Worm (Caenorhabditis elegans) whole organism, late embryonic: ENCODE data around the gene tsen-2.

Experiments
- C38D4.7 ChIP-seq: fragments of 200-800 bp; sonication (Bioruptor generic); optimal IDR thresholded peaks from 2 replicates; lab custom pipeline; 2018; ENCODE audit warnings: mild to moderate bottlenecking, missing genetic modification characterization, moderate library complexity, missing compliant biosample characterization
- F13H6.1 ChIP-seq: sonication (generic microtip); optimal IDR thresholded peaks from 2 replicates; lab custom pipeline; 2016; ENCODE audit warnings: missing genetic modification characterization, missing compliant biosample characterization
- K02D7.2 ChIP-seq: sonication (generic microtip); optimal IDR thresholded peaks from 2 replicates; lab custom pipeline; 2017; ENCODE audit warnings: mild to moderate bottlenecking, missing genetic modification characterization, missing compliant biosample characterization
- K09A11.1 ChIP-seq: sonication (generic microtip); optimal IDR thresholded peaks from 2 replicates; lab custom pipeline; 2017; ENCODE audit warnings: antibody characterized with exemption, mild to moderate bottlenecking, missing genetic modification characterization, missing compliant biosample characterization; ENCODE audit not compliant: insufficient read depth
- Y22D7AL.16 ChIP-seq: sonication (generic microtip); optimal IDR thresholded peaks from 2 replicates; lab custom pipeline; 2016; ENCODE audit warnings: missing genetic modification characterization, missing compliant biosample characterization
- ahr-1 ChIP-seq: sonication (generic microtip); optimal IDR thresholded peaks from 2 replicates; lab custom pipeline; 2016; ENCODE audit warnings: missing genetic modification characterization, missing compliant biosample characterization
- ceh-18 ChIP-seq: sonication (generic microtip); optimal IDR thresholded peaks from 2 replicates; lab custom pipeline; 2016; ENCODE audit warnings: missing genetic modification characterization, missing compliant biosample characterization
- ceh-2 ChIP-seq: sonication (generic microtip); optimal IDR thresholded peaks from 2 replicates; lab custom pipeline; 2016; ENCODE audit warnings: missing genotype, missing genetic modification characterization, missing compliant biosample characterization
- ceh-22 ChIP-seq: sonication (generic microtip); optimal IDR thresholded peaks from 2 replicates; lab custom pipeline; 2017; ENCODE audit warnings: missing biosample characterization, missing genetic modification characterization
- ceh-31 ChIP-seq: sonication (generic microtip); optimal IDR thresholded peaks from 2 replicates; lab custom pipeline; 2016; ENCODE audit warnings: missing genetic modification characterization, missing compliant biosample characterization
- ceh-34 ChIP-seq: sonication (generic microtip); optimal IDR thresholded peaks from 2 replicates; lab custom pipeline; 2016; ENCODE audit warnings: mild to moderate bottlenecking, missing genetic modification characterization, missing compliant biosample characterization
- dmd-4 ChIP-seq: sonication (generic microtip); optimal IDR thresholded peaks from 2 replicates; lab custom pipeline; 2016; ENCODE audit warnings: borderline replicate concordance, missing genetic modification characterization, missing compliant biosample characterization
- dve-1 ChIP-seq: sonication (generic microtip); optimal IDR thresholded peaks from 2 replicates; lab custom pipeline; 2017; ENCODE audit warnings: antibody characterized with exemption, mild to moderate bottlenecking, missing genetic modification characterization, missing compliant biosample characterization
- elt-2 ChIP-seq: sonication (generic microtip); optimal IDR thresholded peaks from 2 replicates; lab custom pipeline; 2016; ENCODE audit warnings: missing genetic modification reagents, missing genetic modification characterization, missing compliant biosample characterization
- elt-4 ChIP-seq: sonication (generic microtip); optimal IDR thresholded peaks from 2 replicates; lab custom pipeline; 2016; ENCODE audit warnings: missing genetic modification characterization, missing compliant biosample characterization
- ets-4 ChIP-seq: sonication (generic microtip); optimal IDR thresholded peaks from 2 replicates; lab custom pipeline; 2016; ENCODE audit warnings: missing genetic modification characterization, missing compliant biosample characterization
- eyg-1 ChIP-seq: sonication (generic microtip); optimal IDR thresholded peaks from 2 replicates; lab custom pipeline; 2016; ENCODE audit warnings: missing genotype, missing genetic modification characterization, missing compliant biosample characterization
- fkh-10 ChIP-seq: fragments of 150-350 bp; optimal IDR thresholded peaks from 2 replicates; lab custom pipeline; 2014; ENCODE audit warnings: missing biosample characterization, missing genetic modification reagents, missing genetic modification characterization
- gmeb-2 ChIP-seq: sonication (generic microtip); optimal IDR thresholded peaks from 2 replicates; lab custom pipeline; 2016; ENCODE audit warnings: missing genetic modification characterization, inconsistent platforms, missing compliant biosample characterization
- hlh-6 ChIP-seq: sonication (generic microtip); optimal IDR thresholded peaks from 2 replicates; lab custom pipeline; 2016; ENCODE audit warnings: missing genotype, missing genetic modification characterization, missing compliant biosample characterization
- hlh-8 ChIP-seq: sonication (generic microtip); optimal IDR thresholded peaks from 2 replicates; lab custom pipeline; 2016; ENCODE audit warnings: missing genotype, missing genetic modification characterization, missing compliant biosample characterization
- lim-6 ChIP-seq: sonication (generic microtip); optimal IDR thresholded peaks from 2 replicates; lab custom pipeline; 2016; ENCODE audit warnings: missing genetic modification characterization, missing compliant biosample characterization
- nfya-1 ChIP-seq: sonication (generic microtip); optimal IDR thresholded peaks from 2 replicates; lab custom pipeline; 2017; ENCODE audit warnings: missing genetic modification characterization, mild to moderate bottlenecking, missing compliant biosample characterization, antibody characterized with exemption, moderate library complexity
- nhr-11 ChIP-seq: fragments of 150-350 bp; optimal IDR thresholded peaks from 2 replicates; lab custom pipeline; 2014; ENCODE audit warnings: missing biosample characterization, missing genetic modification characterization
- npax-4 ChIP-seq: sonication (generic microtip); optimal IDR thresholded peaks from 2 replicates; lab custom pipeline; 2016; ENCODE audit warnings: missing genetic modification characterization, missing compliant biosample characterization
- odd-2 ChIP-seq: sonication (generic microtip); optimal IDR thresholded peaks from 2 replicates; lab custom pipeline; 2017; ENCODE audit warnings: antibody characterized with exemption, mild to moderate bottlenecking, missing genetic modification characterization, missing compliant biosample characterization
- pag-3 ChIP-seq: sonication (generic microtip); optimal IDR thresholded peaks from 2 replicates; lab custom pipeline; 2016; ENCODE audit warnings: missing compliant biosample characterization, missing genetic modification characterization, borderline replicate concordance
- pat-9 ChIP-seq: fragments of 200-800 bp; sonication (Bioruptor generic); optimal IDR thresholded peaks from 2 replicates; lab custom pipeline; 2018; ENCODE audit warnings: mild to moderate bottlenecking, missing genetic modification characterization, moderate library complexity, missing compliant biosample characterization
- pax-1 ChIP-seq: fragments of 150-350 bp; optimal IDR thresholded peaks from 2 replicates; lab custom pipeline; 2014; ENCODE audit warnings: missing biosample characterization, missing genetic modification characterization
- pha-2 ChIP-seq: sonication (generic microtip); optimal IDR thresholded peaks from 2 replicates; lab custom pipeline; 2017; ENCODE audit warnings: mild to moderate bottlenecking, missing genetic modification characterization, missing compliant biosample characterization
- pha-4 ChIP-seq: fragments of 150-350 bp; optimal IDR thresholded peaks from 2 replicates; lab custom pipeline; 2018; ENCODE audit warnings: missing biosample characterization, missing genetic modification reagents, missing genetic modification characterization
- pqm-1 ChIP-seq: sonication (generic microtip); optimal IDR thresholded peaks from 2 replicates; lab custom pipeline; 2016; ENCODE audit warnings: missing genetic modification characterization, missing compliant biosample characterization
- pros-1 ChIP-seq: fragments of 150-350 bp; optimal IDR thresholded peaks from 2 replicates; lab custom pipeline; 2014; ENCODE audit warnings: missing biosample characterization, missing genetic modification reagents, missing genetic modification characterization
- ref-2 ChIP-seq: sonication (generic microtip); optimal IDR thresholded peaks from 2 replicates; lab custom pipeline; 2016; ENCODE audit warnings: missing genetic modification characterization, missing compliant biosample characterization
- rnt-1 ChIP-seq: sonication (generic microtip); optimal IDR thresholded peaks from 2 replicates; lab custom pipeline; 2016; ENCODE audit warnings: missing genetic modification characterization, missing compliant biosample characterization
- sox-2 ChIP-seq: fragments of 200-800 bp; sonication (Bioruptor generic); IDR thresholded peaks from 2 replicates; pipeline ENCODE4 v1.3.6; 2022; ENCODE audit warnings: missing genetic modification reagents, missing genetic modification characterization, missing compliant biosample characterization
- syd-9 ChIP-seq: sonication (generic microtip); optimal IDR thresholded peaks from 2 replicates; lab custom pipeline; 2016; ENCODE audit warnings: mild to moderate bottlenecking, missing genetic modification characterization, moderate library complexity, missing compliant biosample characterization
- tbx-2 ChIP-seq: sonication (generic microtip); optimal IDR thresholded peaks from 2 replicates; lab custom pipeline; 2016; ENCODE audit warnings: missing genetic modification characterization, missing compliant biosample characterization
- tbx-7 ChIP-seq: sonication (generic microtip); optimal IDR thresholded peaks from 2 replicates; lab custom pipeline; 2016; ENCODE audit warnings: missing genotype, missing genetic modification characterization, missing compliant biosample characterization
- ttx-3 ChIP-seq: sonication (generic microtip); optimal IDR thresholded peaks from 2 replicates; lab custom pipeline; 2016; ENCODE audit warnings: missing genetic modification reagents, missing genetic modification characterization, missing compliant biosample characterization
- unc-3 ChIP-seq, 2 experiments: fragments of 200-800 bp in 1 of 2; sonication (Bioruptor generic) in 1 of 2; sonication (generic microtip) in 1 of 2; conservative IDR thresholded peaks in 1 of 2; optimal IDR thresholded peaks in 1 of 2; 2 replicates each; pipeline versions ENCODE4 v1.3.6 to Lab custom; 2016 to 2022; ENCODE audit warnings: missing compliant biosample characterization in 2 of 2, missing genetic modification characterization in 2 of 2, missing genetic modification reagents in 1 of 2
- unc-55 ChIP-seq: sonication (generic microtip); optimal IDR thresholded peaks from 2 replicates; lab custom pipeline; 2017; ENCODE audit warnings: missing biosample characterization, missing genetic modification reagents, missing genetic modification characterization
- unc-86 ChIP-seq: sonication (generic microtip); optimal IDR thresholded peaks from 2 replicates; lab custom pipeline; 2016; ENCODE audit warnings: missing genetic modification characterization, missing compliant biosample characterization
- zip-5 ChIP-seq: sonication (generic microtip); optimal IDR thresholded peaks from 2 replicates; lab custom pipeline; 2016; ENCODE audit warnings: missing genetic modification characterization, missing compliant biosample characterization
- ztf-16 ChIP-seq: sonication (generic microtip); optimal IDR thresholded peaks from 2 replicates; lab custom pipeline; 2017; ENCODE audit warnings: missing genetic modification characterization, missing compliant biosample characterization

tsen-2 gene

DNA sequence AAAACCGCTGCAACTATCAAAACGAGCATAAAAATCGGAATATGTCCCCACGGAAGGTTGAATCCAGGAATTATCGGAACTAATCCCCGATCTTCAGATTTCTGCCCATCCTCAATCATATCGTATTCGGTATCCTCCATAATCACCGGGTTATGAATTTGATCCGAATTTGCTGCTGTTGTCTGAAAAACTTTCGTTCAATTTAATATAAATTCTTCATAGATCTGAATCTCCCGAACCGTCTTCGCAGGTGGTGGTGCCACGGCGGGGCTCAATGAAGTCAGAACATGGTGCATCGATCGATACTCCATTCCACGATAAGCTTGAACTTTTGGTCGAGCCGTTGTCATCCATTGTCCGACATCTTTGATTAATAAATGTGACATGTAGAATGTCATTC lies 41.2 kb downstream of the tsen-2 start:
- TF ChIP-seq elt-4 (tag; lab: Kevin White, UChicago) (no peak), elt-2 (tag; lab: Kevin White, UChicago) (no peak), ceh-22 (tag; lab: Kevin White, UChicago) (no peak), nhr-11 (tag; lab: Kevin White, UChicago) (no peak), ceh-2 (tag; lab: Kevin White, UChicago) (no peak), pha-4 (tag; lab: Kevin White, UChicago) (no peak), pqm-1 (tag; lab: Kevin White, UChicago) (no peak), gmeb-2 (tag; lab: Kevin White, UChicago) (no peak), rnt-1 (tag; lab: Kevin White, UChicago) (no peak), pag-3 (no peak), ceh-18 (tag; lab: Kevin White, UChicago) (no peak), pat-9 (no peak), lim-6 (tag; lab: Kevin White, UChicago) (no peak)

DNA sequence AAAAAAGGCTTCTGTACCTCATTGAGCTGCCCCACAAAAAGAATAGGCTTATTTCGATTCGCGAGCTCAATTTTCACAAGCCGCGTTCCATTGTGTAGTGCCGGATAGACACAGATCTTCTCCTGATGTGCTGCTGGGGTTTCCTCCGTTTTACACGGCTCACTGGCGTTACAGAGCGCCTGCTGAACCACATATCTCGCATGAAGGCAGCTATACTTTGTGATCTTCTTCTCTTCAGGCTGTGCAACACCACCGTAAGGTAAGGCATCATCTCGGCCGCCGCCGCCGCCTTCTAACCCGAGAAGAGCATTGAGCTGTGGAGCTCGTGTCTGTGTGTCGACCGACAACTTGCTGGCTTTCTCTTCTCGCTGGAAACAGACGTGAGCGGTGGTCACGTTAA lies 44.5 kb downstream of the tsen-2 start:
- TF ChIP-seq dve-1 (tag; lab: Kevin White, UChicago) (no peak), hlh-8 (tag; lab: Kevin White, UChicago) (no peak), rnt-1 (tag; lab: Kevin White, UChicago) (no peak), npax-4 (tag; lab: Kevin White, UChicago) (no peak), ztf-16 (tag; lab: Kevin White, UChicago) (no peak), ets-4 (no peak), hlh-6 (tag; lab: Kevin White, UChicago) (no peak), unc-55 (GFP tag; lab: Kevin White, UChicago) (no peak), pax-1 (tag; lab: Kevin White, UChicago) (no peak), ceh-18 (tag; lab: Kevin White, UChicago) (no peak), K02D7.2 (tag; lab: Kevin White, UChicago) (no peak), Y22D7AL.16 (tag; lab: Kevin White, UChicago) (no peak), unc-86 (tag; lab: Kevin White, UChicago) (no peak)
- TF ChIP-seq, all 69 proteins: peak for 0

ce11 chrIII:11849590-11849989 lies 48.5 kb downstream of the tsen-2 start:
- TF ChIP-seq Y22D7AL.16 (tag; lab: Kevin White, UChicago) (no peak), C38D4.7 (GFP tag; lab: Kevin White, UChicago) (no peak), sox-2 (GFP tag; lab: Robert Waterston, UW) (no peak), elt-2 (tag; lab: Kevin White, UChicago) (no peak), pha-4 (tag; lab: Kevin White, UChicago) (no peak), ceh-22 (tag; lab: Kevin White, UChicago) (no peak), fkh-10 (no peak), elt-4 (tag; lab: Kevin White, UChicago) (no peak), unc-3 (GFP tag; conservative IDR thresholded peaks at IDR 0.05; lab: Robert Waterston, UW) (no peak), unc-3 (tag; optimal IDR thresholded peaks at IDR 0.05; lab: Kevin White, UChicago) (no peak), tbx-2 (no peak)

- TF ChIP-seq nfya-1 (tag; lab: Kevin White, UChicago): no peak
- peak; percentile 67 for TF ChIP-seq ref-2
- TF ChIP-seq odd-2: no peak
- peak; percentile 44 for TF ChIP-seq F13H6.1
- peak; percentile 4 for TF ChIP-seq K02D7.2 (tag; lab: Kevin White, UChicago)
- no peak for TF ChIP-seq pag-3
- no peak for TF ChIP-seq ets-4
- peak; percentile 56 for TF ChIP-seq hlh-8 (tag; lab: Kevin White, UChicago)
- TF ChIP-seq dmd-4: peak; percentile 42
- TF ChIP-seq zip-5 (tag; lab: Kevin White, UChicago): peak; percentile 57
- TF ChIP-seq ceh-18 (tag; lab: Kevin White, UChicago): no peak
- TF ChIP-seq lim-6 (tag; lab: Kevin White, UChicago): peak; percentile 52
- peak; percentile 62 for TF ChIP-seq ceh-2 (tag; lab: Kevin White, UChicago)
- TF ChIP-seq rnt-1 (tag; lab: Kevin White, UChicago): peak; percentile 58
- TF ChIP-seq eyg-1 (tag; lab: Kevin White, UChicago): no peak
- TF ChIP-seq ceh-34 (tag; lab: Kevin White, UChicago): peak; percentile 24
- no peak for TF ChIP-seq ttx-3 (tag; lab: Kevin White, UChicago)
- TF ChIP-seq pros-1 (tag; lab: Kevin White, UChicago): no peak
- peak; percentile 82 for TF ChIP-seq tbx-2
- no peak for TF ChIP-seq ztf-16 (tag; lab: Kevin White, UChicago)
- peak; percentile 52 for TF ChIP-seq tbx-7
- no peak for TF ChIP-seq K09A11.1 (tag; lab: Kevin White, UChicago)
- no peak for TF ChIP-seq pha-2 (tag; lab: Kevin White, UChicago)
- peak; percentile 88 for TF ChIP-seq ceh-31 (tag; lab: Kevin White, UChicago)
- no peak for TF ChIP-seq syd-9 (tag; lab: Kevin White, UChicago)
- TF ChIP-seq ahr-1: peak; percentile 27
These were observed 49.8 kb downstream of the tsen-2 start for ce11 chrIII:11848317-11848716.
